Fruit fly (Drosophila melanogaster): ENCODE measurements around the gene CG9109.

CG9109 gene

DNA sequence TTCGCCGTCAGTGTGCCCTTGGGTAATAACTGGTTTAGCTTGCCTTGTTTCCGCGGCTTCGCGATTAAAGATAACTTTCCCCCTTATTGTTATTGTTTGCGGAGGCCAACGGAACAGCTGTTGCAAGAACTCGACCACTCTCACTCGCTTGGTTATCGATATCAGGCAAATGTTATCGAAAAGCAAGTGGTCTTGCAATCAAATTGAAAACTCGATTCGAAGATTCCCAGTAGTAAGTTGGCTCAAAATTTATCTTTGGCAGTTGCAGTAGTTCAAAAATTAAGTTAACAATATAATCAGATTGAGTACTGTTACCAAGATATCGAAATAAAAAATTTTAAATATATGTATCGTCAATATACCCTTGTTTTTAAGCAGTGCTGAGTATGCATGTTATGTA, 31.6 kb upstream of the CG9109 start, which contains the start of the genes Fbw5 and CG9147 (continued):
- TF ChIP-seq CG12155 (GFP tag; optimal IDR thresholded peaks at IDR 0.05) (peak; percentile 99), gsb (GFP tag; IDR thresholded peaks at IDR 0.05) (peak; percentile 99), grn (GFP tag; optimal IDR thresholded peaks at IDR 0.05) (peak; percentile 97), chinmo (GFP tag; IDR thresholded peaks at IDR 0.05; ENCODE audit: partially characterized antibody) (0 out of 4 replicates have a peak, but pooled peaks have one; percentile 11), sima (GFP tag; optimal IDR thresholded peaks at IDR 0.05) (peak; percentile 99), CG7963 (GFP tag; IDR thresholded peaks at IDR 0.05; ENCODE audit: partially characterized antibody) (peak; percentile 52; the same call in 1 of the 3 replicates), Aef1 (GFP tag; IDR thresholded peaks at IDR 0.05) (peak; percentile 99), MESR4 (GFP tag; optimal IDR thresholded peaks at IDR 0.05) (peak; percentile 98), Hr3 (GFP tag; optimal IDR thresholded peaks at IDR 0.05) (peak; percentile 100), CG7987 (GFP tag; optimal IDR thresholded peaks at IDR 0.05) (peak; percentile 98), Atf3 (GFP tag; optimal IDR thresholded peaks at IDR 0.05) (peak; percentile 99), CG12942 (GFP tag; optimal IDR thresholded peaks at IDR 0.05) (peak; percentile 100), Tbp (GFP tag; optimal IDR thresholded peaks at IDR 0.05) (no peak), Bteb2 (GFP tag; optimal IDR thresholded peaks at IDR 0.05) (peak; percentile 99), row (GFP tag; IDR thresholded peaks at IDR 0.05) (peak; percentile 100), Dref (GFP tag; IDR thresholded peaks at IDR 0.05) (peak; percentile 76), NC2β (GFP tag; optimal IDR thresholded peaks at IDR 0.05) (peak; percentile 99), Sin3A (optimal IDR thresholded peaks at IDR 0.05) (no peak), exex (tag; optimal IDR thresholded peaks at IDR 0.05) (peak; percentile 94), rib (GFP tag; IDR thresholded peaks at IDR 0.05) (peak; percentile 99), cad (GFP tag; optimal IDR thresholded peaks at IDR 0.05) (no peak), H15 (GFP tag; IDR thresholded peaks at IDR 0.05) (peak; percentile 99), ERR (GFP tag; optimal IDR thresholded peaks at IDR 0.05) (peak; percentile 99), knrl (GFP tag; IDR thresholded peaks at IDR 0.05; ENCODE audit: partially characterized antibody) (0 out of 3 replicates have a peak, but pooled peaks have one; percentile 20), CG7271 (tag; optimal IDR thresholded peaks at IDR 0.05) (peak; percentile 93), CG5180 (GFP tag; optimal IDR thresholded peaks at IDR 0.05) (peak; percentile 90), CG5953 (GFP tag; IDR thresholded peaks at IDR 0.05) (peak; percentile 99), Mad (GFP tag; optimal IDR thresholded peaks at IDR 0.05) (peak; percentile 99), dm (GFP tag; optimal IDR thresholded peaks at IDR 0.05) (peak; percentile 99), CG14860 (GFP tag; IDR thresholded peaks at IDR 0.05; ENCODE audit: partially characterized antibody) (peak; percentile 67), BEAF-32 (GFP tag; optimal IDR thresholded peaks at IDR 0.05) (peak; percentile 61), hth (optimal IDR thresholded peaks at IDR 0.05) (no peak), Hey (tag; optimal IDR thresholded peaks at IDR 0.05) (peak; percentile 97), CG17829 (tag; optimal IDR thresholded peaks at IDR 0.05) (peak; percentile 99), Dad (GFP tag; optimal IDR thresholded peaks at IDR 0.05) (peak; percentile 99), CG4328 (GFP tag; optimal IDR thresholded peaks at IDR 0.05) (peak; percentile 83), CrebB (tag; optimal IDR thresholded peaks at IDR 0.05) (peak; percentile 100), CG6813 (GFP tag; optimal IDR thresholded peaks at IDR 0.05) (peak; percentile 98), cwo (GFP tag; optimal IDR thresholded peaks at IDR 0.05) (peak; percentile 97), CG10959 (GFP tag; IDR thresholded peaks at IDR 0.05) (peak; percentile 100), GATAe (GFP tag; conservative IDR thresholded peaks at IDR 0.05) (peak; percentile 97), run (tag; optimal IDR thresholded peaks at IDR 0.05) (peak; percentile 99), CG15696 (tag; optimal IDR thresholded peaks at IDR 0.05) (peak; percentile 97), CG6175 (GFP tag; IDR thresholded peaks at IDR 0.05) (peak; percentile 98), HLH3B (GFP tag; IDR thresholded peaks at IDR 0.05) (peak; percentile 100), CG13287 (GFP tag; IDR thresholded peaks at IDR 0.05; ENCODE audit: partially characterized antibody) (peak; percentile 81), tio (GFP tag; optimal IDR thresholded peaks at IDR 0.05) (peak; percentile 100), dati (GFP tag; IDR thresholded peaks at IDR 0.05) (peak; percentile 98), D19B (GFP tag; optimal IDR thresholded peaks at IDR 0.05) (peak; percentile 100), slp2 (GFP tag; optimal IDR thresholded peaks at IDR 0.05) (peak; percentile 99), CG10321 (GFP tag; IDR thresholded peaks at IDR 0.05) (peak; percentile 90)
